Fruit fly (Drosophila melanogaster): ENCODE data around the gene Mybbp1A.
A peak's percentile ranks its signal among the peaks of the same experiment; 100 is the strongest.
"Not testable (repeated sequence)": the region's sequence is repeated elsewhere in the genome, so short reads cannot be mapped to it uniquely, and the experiment has no call there.

Gene Mybbp1A

dm6 chrX:635495-636142 lies 6.0 kb downstream of the Mybbp1A start, which contains the start of gene Dredd:
TSS of gene Dredd (minus strand) at chrX:635545.
- TF ChIP-seq CG33017 (tag; optimal IDR thresholded peaks at IDR 0.05) = no peak
- no peak for TF ChIP-seq Clk (GFP tag; optimal IDR thresholded peaks at IDR 0.05)
- TF ChIP-seq cic (GFP tag; optimal IDR thresholded peaks at IDR 0.05) = no peak
- TF ChIP-seq Crg-1 (GFP tag; optimal IDR thresholded peaks at IDR 0.05) = no peak
- TF ChIP-seq cnc (optimal IDR thresholded peaks at IDR 0.05) = no peak
- TF ChIP-seq CG14711 (tag; optimal IDR thresholded peaks at IDR 0.05) = peak; percentile 21
- no peak for TF ChIP-seq CG12768 (GFP tag; optimal IDR thresholded peaks at IDR 0.05)
- TF ChIP-seq CG11617 (GFP tag; optimal IDR thresholded peaks at IDR 0.05) = peak; percentile 53
- peak; percentile 35 for TF ChIP-seq bab1 (GFP tag; optimal IDR thresholded peaks at IDR 0.05)
- peak; percentile 39 for TF ChIP-seq CG7101 (tag; optimal IDR thresholded peaks at IDR 0.05)
- TF ChIP-seq Mnt (GFP tag; optimal IDR thresholded peaks at IDR 0.05) = peak; percentile 15
- TF ChIP-seq ovo (GFP tag; optimal IDR thresholded peaks at IDR 0.05) = no peak
- TF ChIP-seq CG1620 (GFP tag; optimal IDR thresholded peaks at IDR 0.05) = peak; percentile 5
- no peak for TF ChIP-seq kay (GFP tag; ENCODE audit: borderline replicate concordance)
- no peak for TF ChIP-seq CG5204 (GFP tag; optimal IDR thresholded peaks at IDR 0.05)

DNA sequence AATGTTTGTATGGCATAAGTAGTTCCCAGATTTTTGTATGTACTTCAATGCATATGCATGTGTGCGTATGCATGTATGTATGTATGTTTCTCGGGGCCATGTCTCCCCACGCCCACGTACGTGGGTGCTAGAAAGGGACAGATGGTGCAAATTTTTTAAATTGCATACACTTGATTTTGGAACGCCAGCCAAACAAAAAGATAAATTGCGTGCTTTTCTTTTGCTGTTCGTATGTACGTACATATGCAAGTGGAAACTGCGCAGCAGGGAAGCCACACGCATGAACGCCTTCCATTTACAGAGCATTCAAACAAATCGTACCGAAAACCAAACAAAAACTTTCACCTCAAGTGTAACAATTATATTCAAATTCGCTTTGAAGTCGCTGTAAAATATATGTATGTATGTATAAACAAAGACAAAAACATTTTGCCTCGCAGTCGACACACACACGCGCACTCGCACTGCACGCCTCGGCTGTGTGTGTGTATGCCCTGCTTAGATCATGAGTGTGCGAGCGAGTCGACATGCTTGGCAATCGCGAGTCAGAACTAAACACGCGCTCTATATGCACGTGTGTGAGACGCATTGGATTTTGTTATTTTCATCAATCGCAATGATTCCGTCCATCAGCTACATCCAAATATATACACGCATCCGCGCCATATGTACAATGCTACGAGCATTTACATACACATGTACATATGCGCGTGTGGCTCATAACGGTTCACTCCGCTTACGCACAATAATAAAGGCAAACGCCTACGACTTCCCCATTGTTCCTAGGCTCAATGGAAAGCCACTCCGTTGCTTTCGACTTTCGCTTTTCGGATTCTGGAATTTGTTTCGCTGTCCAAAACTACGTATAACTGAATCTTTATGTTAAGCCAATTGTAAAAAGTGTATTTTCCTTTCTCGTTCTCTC lies 7.3 kb downstream of the Mybbp1A start:
- TF ChIP-seq pad (GFP tag; optimal IDR thresholded peaks at IDR 0.05) = peak; percentile 64
- TF ChIP-seq CG7045 (GFP tag; optimal IDR thresholded peaks at IDR 0.05) = no peak
- TF ChIP-seq Crg-1 (GFP tag; optimal IDR thresholded peaks at IDR 0.05) = no peak
- TF ChIP-seq cnc (optimal IDR thresholded peaks at IDR 0.05) = no peak
- TF ChIP-seq cic (GFP tag; optimal IDR thresholded peaks at IDR 0.05) = peak; percentile 12
- peak; percentile 97 for TF ChIP-seq Mnt (GFP tag; optimal IDR thresholded peaks at IDR 0.05)
- no peak for TF ChIP-seq CG14711 (tag; optimal IDR thresholded peaks at IDR 0.05)
- peak; percentile 74 for TF ChIP-seq ovo (GFP tag; optimal IDR thresholded peaks at IDR 0.05)
- TF ChIP-seq bab1 (GFP tag; optimal IDR thresholded peaks at IDR 0.05) = no peak
- peak; percentile 78 for TF ChIP-seq tj (GFP tag; optimal IDR thresholded peaks at IDR 0.05)

- TF ChIP-seq CG1620, pad, Mnt (GFP tag; optimal IDR thresholded peaks at IDR 0.05): not testable (repeated sequence)
These were observed 14.9 kb downstream of the Mybbp1A start, which contains the start of gene CG13367 for dm6 chrX:644461-644860. TSS of gene CG13367 (plus strand) at chrX:644761.

DNA sequence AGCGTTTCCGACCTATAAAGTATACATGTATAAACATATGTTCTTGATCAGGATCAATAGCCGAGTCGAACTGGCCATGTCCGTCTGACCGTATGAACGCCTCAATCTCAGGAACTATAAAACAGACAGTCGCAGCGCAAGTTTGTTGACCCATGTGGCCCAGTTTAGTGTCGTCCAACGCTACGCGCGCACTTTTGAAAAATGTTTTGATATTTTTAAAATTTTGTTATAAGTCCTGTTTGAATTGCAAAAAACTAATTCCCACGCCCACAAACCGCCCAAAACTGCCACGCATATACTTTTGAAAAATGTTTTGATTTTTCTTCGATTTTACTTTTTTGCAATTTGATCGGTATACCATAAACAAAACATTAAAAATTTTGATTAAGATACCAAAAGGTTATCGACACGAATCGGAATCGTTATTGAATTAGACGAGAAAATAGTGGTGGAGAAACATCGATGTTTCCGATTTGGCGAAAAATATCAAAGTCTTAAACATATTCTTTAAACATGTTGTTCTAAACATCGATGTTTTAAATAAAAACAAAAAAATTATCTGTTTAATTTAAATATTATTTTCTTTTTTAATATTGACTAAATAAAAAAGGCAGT lies 16.9 kb downstream of the Mybbp1A start:
- no peak for TF ChIP-seq CG7045 (GFP tag; optimal IDR thresholded peaks at IDR 0.05)
- peak; percentile 14 for TF ChIP-seq bab1 (GFP tag; optimal IDR thresholded peaks at IDR 0.05)
- TF ChIP-seq Clk (GFP tag; optimal IDR thresholded peaks at IDR 0.05) = no peak
- TF ChIP-seq pad (GFP tag; optimal IDR thresholded peaks at IDR 0.05) = no peak
- no peak for TF ChIP-seq CG11617 (GFP tag; optimal IDR thresholded peaks at IDR 0.05)

DNA sequence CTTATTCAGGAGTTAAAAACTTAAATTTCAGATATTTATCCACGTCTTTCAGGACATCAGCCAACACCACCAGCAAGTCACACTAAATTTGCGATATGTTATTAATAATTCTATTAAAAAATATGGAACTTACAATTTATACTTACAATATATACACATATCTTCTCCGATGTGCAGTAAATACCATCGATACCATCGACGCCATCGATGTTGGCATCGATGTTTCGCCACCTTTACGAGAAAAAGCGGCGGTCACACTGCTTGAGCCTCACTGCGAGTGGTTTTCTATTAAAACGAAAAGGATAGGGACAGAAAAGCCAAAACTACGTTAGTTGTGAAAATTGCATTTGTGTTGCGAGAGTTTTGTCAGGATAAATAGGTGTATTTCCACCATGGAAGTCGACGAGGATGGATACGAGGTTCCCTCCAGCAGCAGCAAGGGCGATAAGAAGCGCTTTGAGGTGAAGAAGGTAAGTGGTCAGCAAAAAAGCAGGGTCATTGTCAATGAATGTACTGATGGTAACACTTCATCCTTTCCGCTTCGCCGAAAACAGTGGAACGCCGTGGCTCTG lies 17.6 kb downstream of the Mybbp1A start, which contains the start of gene Roc1a:
TSS of gene Roc1a (plus strand) at position 249 of the 572 bp plus-strand sequence.
- peak; percentile 5 for TF ChIP-seq Mnt (GFP tag; optimal IDR thresholded peaks at IDR 0.05)
- peak; percentile 9 for TF ChIP-seq CG1620 (GFP tag; optimal IDR thresholded peaks at IDR 0.05)
- TF ChIP-seq toe (GFP tag; optimal IDR thresholded peaks at IDR 0.05) = no peak
- TF ChIP-seq pad (GFP tag; optimal IDR thresholded peaks at IDR 0.05) = peak; percentile 14
- peak; percentile 12 for TF ChIP-seq ovo (GFP tag; optimal IDR thresholded peaks at IDR 0.05)
- no peak for TF ChIP-seq cic (GFP tag; optimal IDR thresholded peaks at IDR 0.05)
- TF ChIP-seq bab1 (GFP tag; optimal IDR thresholded peaks at IDR 0.05) = peak; percentile 34
- peak; percentile 43 for TF ChIP-seq CG7101 (tag; optimal IDR thresholded peaks at IDR 0.05)
- TF ChIP-seq CG11617 (GFP tag; optimal IDR thresholded peaks at IDR 0.05) = peak; percentile 20
- no peak for TF ChIP-seq Hr96 (GFP tag; optimal IDR thresholded peaks at IDR 0.05)
- TF ChIP-seq CG7045 (GFP tag; optimal IDR thresholded peaks at IDR 0.05) = no peak
- no peak for TF ChIP-seq Crg-1 (GFP tag; optimal IDR thresholded peaks at IDR 0.05)
- no peak for TF ChIP-seq cnc (optimal IDR thresholded peaks at IDR 0.05)
- no peak for TF ChIP-seq kay (GFP tag; ENCODE audit: borderline replicate concordance)
- TF ChIP-seq CG14711 (tag; optimal IDR thresholded peaks at IDR 0.05) = no peak
- TF ChIP-seq tj (GFP tag; optimal IDR thresholded peaks at IDR 0.05) = peak; percentile 53

dm6 chrX:654221-654620 lies 24.6 kb downstream of the Mybbp1A start:
- TF ChIP-seq Mnt (GFP tag; optimal IDR thresholded peaks at IDR 0.05) (peak; percentile 81), CG14711 (tag; optimal IDR thresholded peaks at IDR 0.05) (peak; percentile 43), CG11617 (GFP tag; optimal IDR thresholded peaks at IDR 0.05) (no peak), CG7045 (GFP tag; optimal IDR thresholded peaks at IDR 0.05) (no peak), pad (GFP tag; optimal IDR thresholded peaks at IDR 0.05) (peak; percentile 53)
